Worm (Caenorhabditis elegans): ENCODE measurements around the gene pptr-2.
A peak's percentile ranks its signal among the peaks of the same experiment; 100 is the strongest.

Gene pptr-2

ce11 chrV:11042538-11042937 lies 7.8 kb upstream of the pptr-2 start, which contains the start of gene C45B11.2:
Gene C45B11.2, plus strand, starts transcription at chrV:11042710.
- TF ChIP-seq snpc-4 (tag; optimal IDR thresholded peaks at IDR 0.05), result no peak
- TF ChIP-seq bed-3 (GFP tag; optimal IDR thresholded peaks at IDR 0.05), result no peak
- TF ChIP-seq unc-62 (GFP tag; optimal IDR thresholded peaks at IDR 0.05), result no peak
- no peak for TF ChIP-seq lsy-2 (tag; optimal IDR thresholded peaks at IDR 0.05)
- TF ChIP-seq nhr-12 (tag; optimal IDR thresholded peaks at IDR 0.05), result no peak

ce11 chrV:11041499-11041898 lies 6.8 kb upstream of the pptr-2 start, which contains the start of gene C45B11.5:
Gene C45B11.5, plus strand, starts transcription at chrV:11041799.
- TF ChIP-seq ceh-43 (GFP tag; optimal IDR thresholded peaks at IDR 0.05), result no peak
- TF ChIP-seq nhr-76 (tag; optimal IDR thresholded peaks at IDR 0.05), result no peak
- TF ChIP-seq ceh-39 (tag; optimal IDR thresholded peaks at IDR 0.05), result no peak

DNA sequence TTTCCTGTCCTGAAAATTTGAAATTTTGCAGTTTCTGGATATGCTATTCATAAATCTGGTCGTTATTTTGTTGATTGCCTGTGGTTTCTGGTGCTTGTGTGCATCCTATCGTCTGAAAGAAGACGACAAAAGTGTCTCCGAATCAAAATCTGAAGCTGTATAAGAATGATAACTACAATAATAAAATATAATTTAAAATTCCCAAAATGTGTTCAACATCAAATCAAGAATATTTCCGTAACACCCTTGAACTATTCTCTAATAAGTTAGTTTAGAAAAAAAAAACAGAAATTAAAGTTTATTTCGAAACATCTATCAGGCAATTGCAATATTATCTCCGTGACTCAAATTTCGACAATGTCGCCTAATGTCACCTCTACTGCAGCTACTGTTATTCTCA lies 5.7 kb upstream of the pptr-2 start, which contains the start of gene C45B11.8:
Gene C45B11.8 (plus strand): TSS at position 301 of the 400 bp plus-strand sequence.
- TF ChIP-seq nhr-237 (tag; optimal IDR thresholded peaks at IDR 0.05) (no peak), mab-5 (tag; optimal IDR thresholded peaks at IDR 0.05) (no peak), flh-1 (GFP tag; optimal IDR thresholded peaks at IDR 0.05) (no peak), ceh-83 (GFP tag; optimal IDR thresholded peaks at IDR 0.05) (no peak), ces-1 (GFP tag; optimal IDR thresholded peaks at IDR 0.05) (no peak), nhr-76 (tag; optimal IDR thresholded peaks at IDR 0.05) (no peak)

- no peak for TF ChIP-seq ceh-43 (GFP tag; optimal IDR thresholded peaks at IDR 0.05)
- no peak for TF ChIP-seq ceh-83 (GFP tag; optimal IDR thresholded peaks at IDR 0.05)
- TF ChIP-seq lin-13 (tag; optimal IDR thresholded peaks at IDR 0.05), result no peak
- no peak for TF ChIP-seq ham-2 (GFP tag; optimal IDR thresholded peaks at IDR 0.05)
- no peak for TF ChIP-seq hlh-1 (tag; optimal IDR thresholded peaks at IDR 0.05)
- no peak for TF ChIP-seq sem-2 (GFP tag; optimal IDR thresholded peaks at IDR 0.05)
- no peak for TF ChIP-seq flh-1 (GFP tag; optimal IDR thresholded peaks at IDR 0.05)
- no peak for TF ChIP-seq cnd-1 (tag; optimal IDR thresholded peaks at IDR 0.05)
- no peak for TF ChIP-seq nhr-2 (tag; optimal IDR thresholded peaks at IDR 0.05)
- no peak for TF ChIP-seq mep-1 (tag; optimal IDR thresholded peaks at IDR 0.05)
- TF ChIP-seq lsy-2 (tag; optimal IDR thresholded peaks at IDR 0.05), result no peak
- TF ChIP-seq snpc-4 (tag; optimal IDR thresholded peaks at IDR 0.05), result no peak
- no peak for TF ChIP-seq mls-2 (tag; optimal IDR thresholded peaks at IDR 0.05)
Observed at ce11 chrV:11040020-11040419, 5.3 kb upstream of the pptr-2 start, which contains the start of gene C45B11.9. Gene C45B11.9, plus strand, starts transcription at chrV:11040320.

DNA sequence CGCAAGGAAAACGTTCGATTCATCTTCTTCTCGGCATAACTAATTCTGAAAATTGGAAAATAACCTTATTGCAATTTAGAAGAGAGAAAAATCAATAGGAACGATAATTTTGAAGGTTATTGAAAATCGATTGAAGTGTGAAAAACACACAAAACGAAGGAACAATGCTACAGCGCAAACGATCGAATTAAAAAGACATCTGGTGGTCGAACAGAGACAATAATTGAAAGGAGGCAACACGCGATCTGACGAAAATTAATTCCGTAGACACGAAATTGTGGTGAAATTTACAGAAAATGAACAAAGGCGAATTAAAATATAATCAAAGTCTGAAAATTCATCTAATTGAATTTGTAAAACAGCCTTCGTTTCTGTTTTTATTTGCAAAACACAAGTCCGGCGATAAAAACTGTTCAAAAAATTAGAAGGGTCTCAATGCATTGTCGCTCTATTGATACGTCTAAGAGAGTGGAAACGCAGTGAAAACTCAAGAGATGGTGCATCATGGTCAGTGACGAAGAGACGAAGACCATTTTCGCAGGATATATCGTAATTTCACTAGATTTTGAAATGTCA lies 4.7 kb upstream of the pptr-2 start, which contains the start of gene pak-2:
Gene pak-2 (minus strand): TSS at position 51 of the 576 bp plus-strand sequence.
- no peak for TF ChIP-seq unc-120 (tag; optimal IDR thresholded peaks at IDR 0.05; ENCODE audit: poor library complexity, severe bottlenecking)
- no peak for TF ChIP-seq flh-1 (GFP tag; optimal IDR thresholded peaks at IDR 0.05)
- peak; percentile 77 for TF ChIP-seq ceh-83 (GFP tag; optimal IDR thresholded peaks at IDR 0.05)
- TF ChIP-seq drap-1 (GFP tag; optimal IDR thresholded peaks at IDR 0.05), result peak; percentile 64
- TF ChIP-seq ces-1 (GFP tag; optimal IDR thresholded peaks at IDR 0.05), result peak; percentile 93
- peak; percentile 13 for TF ChIP-seq sem-2 (GFP tag; optimal IDR thresholded peaks at IDR 0.05)
- TF ChIP-seq ceh-43 (GFP tag; optimal IDR thresholded peaks at IDR 0.05), result no peak
- no peak for TF ChIP-seq bed-3 (GFP tag; optimal IDR thresholded peaks at IDR 0.05)
- TF ChIP-seq mep-1 (tag; optimal IDR thresholded peaks at IDR 0.05), result peak; percentile 67
- TF ChIP-seq blmp-1 (tag; optimal IDR thresholded peaks at IDR 0.05), result no peak
- peak; percentile 76 for TF ChIP-seq cnd-1 (tag; optimal IDR thresholded peaks at IDR 0.05)
- TF ChIP-seq elt-1 (tag; optimal IDR thresholded peaks at IDR 0.05; ENCODE audit: borderline replicate concordance, insufficient read depth), result no peak
- no peak for TF ChIP-seq hlh-1 (tag; optimal IDR thresholded peaks at IDR 0.05)
- TF ChIP-seq M03D4.4 (tag; optimal IDR thresholded peaks at IDR 0.05), result no peak
- peak; percentile 62 for TF ChIP-seq lin-32 (GFP tag; optimal IDR thresholded peaks at IDR 0.05)
- no peak for TF ChIP-seq mab-5 (tag; optimal IDR thresholded peaks at IDR 0.05)
- TF ChIP-seq unc-62 (GFP tag; optimal IDR thresholded peaks at IDR 0.05), result peak; percentile 61
- no peak for TF ChIP-seq tbx-8 (GFP tag; optimal IDR thresholded peaks at IDR 0.05)
- TF ChIP-seq nhr-76 (tag; optimal IDR thresholded peaks at IDR 0.05), result no peak
- TF ChIP-seq unc-39 (tag; optimal IDR thresholded peaks at IDR 0.05), result no peak
- TF ChIP-seq mls-2 (tag; optimal IDR thresholded peaks at IDR 0.05), result peak; percentile 82
- peak; percentile 58 for TF ChIP-seq nhr-2 (tag; optimal IDR thresholded peaks at IDR 0.05)
- no peak for TF ChIP-seq zip-8 (tag; optimal IDR thresholded peaks at IDR 0.05)
- peak; percentile 15 for TF ChIP-seq lin-13 (tag; optimal IDR thresholded peaks at IDR 0.05)
- TF ChIP-seq sptf-1 (tag; optimal IDR thresholded peaks at IDR 0.05), result peak; percentile 87
- TF ChIP-seq ceh-39 (tag; optimal IDR thresholded peaks at IDR 0.05), result peak; percentile 73
- peak; percentile 94 for TF ChIP-seq nhr-237 (tag; optimal IDR thresholded peaks at IDR 0.05)
- TF ChIP-seq lsy-2 (tag; optimal IDR thresholded peaks at IDR 0.05), result peak; percentile 71
- no peak for TF ChIP-seq nhr-28 (tag; optimal IDR thresholded peaks at IDR 0.05)

Measured in whole organism, mixed stage, embryonic.